Fruit fly (Drosophila melanogaster) whole organism, wandering third instar larva: Measurements from ENCODE around the gene HDAC6.

Source experiments
- Abd-B ChIP-seq: fragments of >200 bp; optimal IDR thresholded peaks from 2 replicates; lab custom pipeline; 2017; ENCODE audit warnings: missing biosample characterization, missing genetic modification characterization
- CG32264 ChIP-seq: fragments of 200-800 bp; sonication (Bioruptor generic); optimal IDR thresholded peaks from 2 replicates; lab custom pipeline; 2016; ENCODE audit warnings: missing biosample characterization, missing genetic modification characterization
- CG9705 ChIP-seq: fragments of 200-800 bp; sonication (Bioruptor generic); optimal IDR thresholded peaks from 2 replicates; lab custom pipeline; 2018; ENCODE audit warnings: missing biosample characterization, mild to moderate bottlenecking, missing genetic modification characterization
- CrebA ChIP-seq: fragments of 200-800 bp; sonication (Bioruptor generic); optimal IDR thresholded peaks from 2 replicates; lab custom pipeline; 2016; ENCODE audit warnings: missing biosample characterization, mild to moderate bottlenecking, missing genetic modification characterization, borderline replicate concordance
- Dfd ChIP-seq: fragments of >200 bp; optimal IDR thresholded peaks from 2 replicates; lab custom pipeline; 2017; ENCODE audit warnings: missing biosample characterization, missing genetic modification characterization
- Dif ChIP-seq: fragments of 200-275, 200-300 bp; sonication (Bioruptor generic); optimal IDR thresholded peaks from 2 replicates; lab custom pipeline; 2018; ENCODE audit warnings: missing biosample characterization, missing genetic modification characterization; ENCODE audit not compliant: partially characterized antibody
- HLH106 ChIP-seq: fragments of 200-800 bp; optimal IDR thresholded peaks from 3 replicates; lab custom pipeline; 2019; ENCODE audit warnings: missing biosample characterization, mild to moderate bottlenecking, missing genetic modification characterization, moderate library complexity
- Hnf4 ChIP-seq: fragments of 200-800 bp; sonication (Bioruptor generic); optimal IDR thresholded peaks from 2 replicates; lab custom pipeline; 2016; ENCODE audit warnings: missing biosample characterization, mild to moderate bottlenecking, missing genetic modification characterization
- Hr78 ChIP-seq: fragments of >200 bp; optimal IDR thresholded peaks from 2 replicates; lab custom pipeline; 2017; ENCODE audit warnings: missing biosample characterization, missing genetic modification characterization
- Hr83 ChIP-seq: fragments of 200-300 bp; sonication (Bioruptor generic); optimal IDR thresholded peaks from 2 replicates; lab custom pipeline; 2016; ENCODE audit warnings: missing biosample characterization, mild to moderate bottlenecking, missing genetic modification characterization, moderate library complexity; ENCODE audit not compliant: poor library complexity, severe bottlenecking
- Jra ChIP-seq: sonication (Bioruptor generic); optimal IDR thresholded peaks from 2 replicates; lab custom pipeline; 2016; ENCODE audit warnings: missing biosample characterization, missing genetic modification characterization
- Mio ChIP-seq: sonication (Bioruptor generic); optimal IDR thresholded peaks from 2 replicates; lab custom pipeline; 2016; ENCODE audit warnings: missing biosample characterization, missing genetic modification characterization
- Myc ChIP-seq: fragments of >200 bp; optimal IDR thresholded peaks from 2 replicates; lab custom pipeline; 2017
- N ChIP-seq: fragments of >200 bp; optimal IDR thresholded peaks from 2 replicates; lab custom pipeline; 2018; ENCODE audit warnings: missing biosample characterization, missing external identifiers, missing genetic modification characterization
- OdsH ChIP-seq: fragments of 200-800 bp; sonication (Bioruptor generic); optimal IDR thresholded peaks from 2 replicates; lab custom pipeline; 2016; ENCODE audit warnings: missing biosample characterization, mild to moderate bottlenecking, missing genetic modification characterization
- Rel ChIP-seq, 2 experiments: fragments of 200-800 bp; sonication (Bioruptor generic) in 1 of 2; optimal IDR thresholded peaks; 2 replicates in 1 of 2; 3 replicates in 1 of 2; lab custom pipeline; 2016 to 2019; ENCODE audit warnings: mild to moderate bottlenecking in 2 of 2, missing biosample characterization in 2 of 2, missing genetic modification characterization in 2 of 2, moderate library complexity in 1 of 2
- Sp1 ChIP-seq: fragments of 200-800 bp; sonication (Bioruptor generic); optimal IDR thresholded peaks from 3 replicates; lab custom pipeline; 2019; ENCODE audit warnings: missing biosample characterization, mild to moderate bottlenecking, missing genetic modification characterization, moderate library complexity
- Vsx2 ChIP-seq: fragments of 200-300, 225-300 bp; sonication (Bioruptor generic); optimal IDR thresholded peaks from 2 replicates; lab custom pipeline; 2018; ENCODE audit warnings: missing biosample characterization, missing genetic modification characterization; ENCODE audit not compliant: partially characterized antibody
- br ChIP-seq: fragments of 200-800 bp; sonication (Bioruptor generic); optimal IDR thresholded peaks from 2 replicates; lab custom pipeline; 2016; ENCODE audit warnings: missing biosample characterization, missing genetic modification characterization
- brk ChIP-seq: fragments of 200-800 bp; sonication (Bioruptor generic); optimal IDR thresholded peaks from 2 replicates; lab custom pipeline; 2016; ENCODE audit warnings: missing biosample characterization, mild to moderate bottlenecking, missing genetic modification characterization
- dl ChIP-seq, 2 experiments: fragments of 175-275, 200-275 bp in 1 of 2; fragments of 200-275 bp in 1 of 2; sonication (Bioruptor generic); optimal IDR thresholded peaks; lab custom pipeline; 2018; ENCODE audit warnings: mild to moderate bottlenecking in 2 of 2, missing biosample characterization in 2 of 2, missing genetic modification characterization in 2 of 2, moderate library complexity in 2 of 2; ENCODE audit not compliant: partially characterized antibody in 2 of 2, insufficient read depth in 1 of 2
- dmrt93B ChIP-seq: fragments of 200-800 bp; sonication (Bioruptor generic); optimal IDR thresholded peaks from 2 replicates; lab custom pipeline; 2018; ENCODE audit warnings: missing biosample characterization, mild to moderate bottlenecking, missing genetic modification characterization
- dsf ChIP-seq: sonication (Bioruptor generic); optimal IDR thresholded peaks from 2 replicates; lab custom pipeline; 2016; ENCODE audit warnings: missing biosample characterization, missing genetic modification characterization, borderline replicate concordance
- ey ChIP-seq: fragments of 200-800 bp; sonication (Bioruptor generic); optimal IDR thresholded peaks from 2 replicates; lab custom pipeline; 2016; ENCODE audit warnings: missing biosample characterization, missing genetic modification characterization
- foxo ChIP-seq, 2 experiments: fragments of 200-800 bp; sonication (Bioruptor generic); optimal IDR thresholded peaks; 2 replicates in 1 of 2; 3 replicates in 1 of 2; lab custom pipeline; 2016 to 2017; ENCODE audit warnings: missing biosample characterization in 2 of 2, missing genetic modification characterization in 2 of 2
- fru ChIP-seq: fragments of 200-800 bp; sonication (Bioruptor generic); optimal IDR thresholded peaks from 3 replicates; lab custom pipeline; 2016; ENCODE audit warnings: missing biosample characterization, mild to moderate bottlenecking, missing genetic modification characterization
- h ChIP-seq: fragments of 200-800 bp; sonication (Bioruptor generic); optimal IDR thresholded peaks from 3 replicates; lab custom pipeline; 2016; ENCODE audit warnings: missing biosample characterization, mild to moderate bottlenecking, missing genetic modification characterization
- jim ChIP-seq: fragments of 175-275, 200-325 bp; sonication (Bioruptor generic); optimal IDR thresholded peaks from 2 replicates; lab custom pipeline; 2016; ENCODE audit warnings: missing biosample characterization, mild to moderate bottlenecking, missing genetic modification characterization
- lola ChIP-seq: fragments of >200 bp; optimal IDR thresholded peaks from 2 replicates; lab custom pipeline; 2017; ENCODE audit warnings: missing biosample characterization, missing genetic modification characterization
- pan ChIP-seq: fragments of >200 bp; optimal IDR thresholded peaks from 2 replicates; lab custom pipeline; 2017
- psq ChIP-seq: fragments of 200-800 bp; sonication (Bioruptor generic); optimal IDR thresholded peaks from 3 replicates; lab custom pipeline; 2017; ENCODE audit warnings: missing biosample characterization, mild to moderate bottlenecking, missing genetic modification characterization, moderate library complexity
- rgr ChIP-seq: fragments of 200-800 bp; sonication (Bioruptor generic); optimal IDR thresholded peaks from 3 replicates; lab custom pipeline; 2016; ENCODE audit warnings: missing biosample characterization, mild to moderate bottlenecking, missing genetic modification characterization
- sage ChIP-seq: fragments of 200-800 bp; sonication (Bioruptor generic); optimal IDR thresholded peaks from 2 replicates; lab custom pipeline; 2016; ENCODE audit warnings: missing biosample characterization, mild to moderate bottlenecking, missing genetic modification characterization
- sv ChIP-seq: fragments of 200-800 bp; sonication (Bioruptor generic); optimal IDR thresholded peaks from 3 replicates; lab custom pipeline; 2016; ENCODE audit warnings: missing biosample characterization, missing genetic modification characterization
- tai ChIP-seq: sonication (Bioruptor generic); optimal IDR thresholded peaks from 2 replicates; lab custom pipeline; 2016; ENCODE audit warnings: missing biosample characterization, missing genetic modification characterization
- usp ChIP-seq: fragments of >200 bp; optimal IDR thresholded peaks from 2 replicates; lab custom pipeline; 2017; ENCODE audit warnings: missing biosample characterization, missing genetic modification characterization
- woc ChIP-seq: sonication (Bioruptor generic); optimal IDR thresholded peaks from 2 replicates; lab custom pipeline; 2016; ENCODE audit warnings: missing biosample characterization, mild to moderate bottlenecking, missing genetic modification characterization

Gene HDAC6

DNA sequence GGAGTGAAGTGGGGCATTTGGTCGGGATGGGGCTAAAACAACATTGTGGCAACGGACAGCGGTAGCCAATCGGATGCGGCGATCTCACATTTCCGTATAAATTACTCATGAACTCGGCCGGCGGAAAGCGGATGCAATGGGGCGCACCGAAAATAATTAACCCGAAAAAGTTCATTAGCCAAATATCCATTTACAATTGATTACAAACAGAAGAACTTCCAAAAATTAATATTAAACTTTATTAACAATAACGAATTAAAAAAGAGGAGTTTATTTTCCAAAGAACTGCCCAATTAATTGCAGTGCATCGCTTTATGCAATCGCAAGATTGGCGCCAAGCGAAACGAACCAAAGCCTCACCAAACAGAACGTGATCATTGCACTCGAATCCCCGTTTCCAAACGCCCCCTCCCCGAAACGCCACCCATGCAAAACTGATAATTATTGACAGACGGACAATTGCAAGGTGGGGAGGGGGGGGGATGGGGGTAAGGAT is 19.2 kb upstream of the HDAC6 start:
- peak; percentile 59 for TF ChIP-seq Dfd
- TF ChIP-seq fru (GFP tag; lab: Kevin White, UChicago): no peak

- TF ChIP-seq foxo (GFP tag; optimal IDR thresholded peaks at IDR 0.05; lab: Kevin White, UChicago): peak in 1 of 2 experiments; percentile 25
- TF ChIP-seq woc (GFP tag; lab: Kevin White, UChicago): peak; percentile 51
- no peak for TF ChIP-seq CG9705 (GFP tag; lab: Kevin White, UChicago)
- peak; percentile 16 for TF ChIP-seq HLH106 (tag; lab: Kevin White, UChicago)
- TF ChIP-seq br (GFP tag; lab: Kevin White, UChicago): peak; percentile 7
- peak; percentile 15 for TF ChIP-seq Hnf4 (GFP tag; lab: Kevin White, UChicago)
- TF ChIP-seq jim (GFP tag; lab: Kevin White, UChicago): no peak
- no peak for TF ChIP-seq Rel (GFP tag; optimal IDR thresholded peaks at IDR 0.05; lab: Kevin White, UChicago)
- peak; percentile 34 for TF ChIP-seq Rel (tag; optimal IDR thresholded peaks at IDR 0.05; lab: Kevin White, UChicago)
- no peak for TF ChIP-seq brk (GFP tag; lab: Kevin White, UChicago)
- TF ChIP-seq tai (GFP tag; lab: Kevin White, UChicago): no peak
- no peak for TF ChIP-seq dmrt93B
- peak; percentile 16 for TF ChIP-seq Sp1 (GFP tag; lab: Kevin White, UChicago)
- peak; percentile 32 for TF ChIP-seq Hr83 (GFP tag; lab: Kevin White, UChicago)
- peak; percentile 49 for TF ChIP-seq rgr (GFP tag; lab: Kevin White, UChicago)
- peak; percentile 31 for TF ChIP-seq h (GFP tag; lab: Kevin White, UChicago)
- no peak for TF ChIP-seq usp (GFP tag; lab: Kevin White, UChicago)
- TF ChIP-seq, all 38 proteins: peak for 10
Observed at dm6 chrX:15319290-15319689, 13.8 kb upstream of the HDAC6 start, which contains the start of gene Top1. Gene Top1 (plus strand): TSS chrX:15319479.

- TF ChIP-seq tai (GFP tag; lab: Kevin White, UChicago) (no peak), HLH106 (tag; lab: Kevin White, UChicago) (peak; percentile 2), Dfd (no peak), Rel (GFP tag; optimal IDR thresholded peaks at IDR 0.05; lab: Kevin White, UChicago) (no peak), Rel (tag; optimal IDR thresholded peaks at IDR 0.05; lab: Kevin White, UChicago) (peak; percentile 67), pan (lab: Kevin White, UChicago) (no peak), psq (GFP tag; lab: Kevin White, UChicago) (peak; percentile 75)
Observed at dm6 chrX:15319699-15320482, 13.2 kb upstream of the HDAC6 start.

- TF ChIP-seq Vsx2 (GFP tag; lab: Kevin White, UChicago) (no peak), brk (GFP tag; lab: Kevin White, UChicago) (no peak), Myc (lab: Kevin White, UChicago) (no peak), psq (GFP tag; lab: Kevin White, UChicago) (no peak), lola (GFP tag; lab: Kevin White, UChicago) (no peak), pan (lab: Kevin White, UChicago) (no peak), fru (GFP tag; lab: Kevin White, UChicago) (no peak), dmrt93B (no peak), HLH106 (tag; lab: Kevin White, UChicago) (no peak), CG32264 (GFP tag; lab: Kevin White, UChicago) (no peak), Sp1 (GFP tag; lab: Kevin White, UChicago) (peak; percentile 54), Abd-B (GFP tag; lab: Kevin White, UChicago) (no peak), ey (GFP tag; lab: Kevin White, UChicago) (no peak), woc (GFP tag; lab: Kevin White, UChicago) (no peak), OdsH (no peak), Mio (GFP tag; lab: Kevin White, UChicago) (no peak), tai (GFP tag; lab: Kevin White, UChicago) (no peak), foxo (GFP tag; optimal IDR thresholded peaks at IDR 0.05; lab: Kevin White, UChicago) (peak in 1 of 2 experiments; percentile 18), CG9705 (GFP tag; lab: Kevin White, UChicago) (no peak), Dif (no peak), Hr83 (GFP tag; lab: Kevin White, UChicago) (no peak), rgr (GFP tag; lab: Kevin White, UChicago) (peak; percentile 9), Dfd (no peak), CrebA (GFP tag; lab: Kevin White, UChicago) (no peak), sv (GFP tag; lab: Kevin White, UChicago) (no peak), h (GFP tag; lab: Kevin White, UChicago) (no peak), Jra (GFP tag; lab: Kevin White, UChicago) (peak; percentile 2), Hr78 (no peak), jim (GFP tag; lab: Kevin White, UChicago) (no peak), Hnf4 (GFP tag; lab: Kevin White, UChicago) (peak; percentile 37), Rel (GFP tag; optimal IDR thresholded peaks at IDR 0.05; lab: Kevin White, UChicago) (peak; percentile 29), Rel (tag; optimal IDR thresholded peaks at IDR 0.05; lab: Kevin White, UChicago) (no peak), dsf (GFP tag; lab: Kevin White, UChicago) (no peak), sage (GFP tag; lab: Kevin White, UChicago) (peak; percentile 34), N (GFP tag; lab: Kevin White, UChicago) (no peak), dl (GFP tag; optimal IDR thresholded peaks at IDR 0.05; lab: Kevin White, UChicago; ENCODE audit: insufficient read depth in 1 of 2, partially characterized antibody in 2 of 2) (no peak), br (GFP tag; lab: Kevin White, UChicago) (no peak)
Observed at dm6 chrX:15320522-15320921, 12.6 kb upstream of the HDAC6 start.
